Fruit fly (Drosophila melanogaster) whole organism, embryonic: ENCODE results near the gene galla-2.

Experiments
- Antp ChIP-seq: fragments of 200-800 bp; sonication (Bioruptor generic); optimal IDR thresholded peaks from 3 replicates; lab custom pipeline; 2016; ENCODE audit warnings: missing biosample characterization, missing genetic modification characterization
- Awh ChIP-seq: fragments of 200-800 bp; sonication (Bioruptor generic); IDR thresholded peaks from 2 replicates; pipeline ENCODE4, ENCODE4 v1.3.6; 2022; ENCODE audit warnings: missing biosample characterization, missing genetic modification characterization
- CG1024 ChIP-seq: fragments of 200-800 bp; sonication (Bioruptor generic); IDR thresholded peaks from 2 replicates; pipeline ENCODE4 v1.3.6; 2022; ENCODE audit warnings: missing biosample characterization, missing genetic modification characterization
- CG12744 ChIP-seq: fragments of 200-800 bp; sonication (Bioruptor generic); optimal IDR thresholded peaks from 2 replicates; lab custom pipeline; 2016; ENCODE audit warnings: missing biosample characterization, missing genetic modification characterization
- CG13287 ChIP-seq: fragments of 200-800 bp; sonication (Bioruptor generic); IDR thresholded peaks from 2 replicates; pipeline ENCODE4 v1.3.6; 2022; ENCODE audit warnings: missing biosample characterization, missing genetic modification characterization; ENCODE audit not compliant: partially characterized antibody
- CG13624 ChIP-seq: fragments of 200-800 bp; sonication (Bioruptor generic); optimal IDR thresholded peaks from 2 replicates; lab custom pipeline; 2016; ENCODE audit warnings: missing biosample characterization, missing genetic modification characterization
- CG16779 ChIP-seq: fragments of 200-800 bp; sonication (Bioruptor generic); IDR thresholded peaks from 2 replicates; pipeline ENCODE4 v1.3.6; 2022; ENCODE audit warnings: missing biosample characterization, missing genetic modification characterization
- CG17328 ChIP-seq: fragments of 200-800 bp; sonication (Bioruptor generic); IDR thresholded peaks from 2 replicates; pipeline ENCODE4 v1.3.6; 2022; ENCODE audit warnings: missing biosample characterization, missing genetic modification characterization
- CG18011 ChIP-seq: fragments of 200-800 bp; sonication (Bioruptor generic); optimal IDR thresholded peaks from 2 replicates; lab custom pipeline; 2017; ENCODE audit warnings: missing biosample characterization, missing genetic modification characterization, mild to moderate bottlenecking, moderate library complexity, missing genotype
- CG18262 ChIP-seq: fragments of 200-800 bp; optimal IDR thresholded peaks from 3 replicates; lab custom pipeline; 2019; ENCODE audit warnings: missing biosample characterization, mild to moderate bottlenecking, missing genetic modification characterization, moderate library complexity
- CG3838 ChIP-seq: fragments of 200-800 bp; sonication (Bioruptor generic); optimal IDR thresholded peaks from 3 replicates; lab custom pipeline; 2016; ENCODE audit warnings: missing biosample characterization, missing genetic modification characterization
- CG4282 ChIP-seq: fragments of 200-800 bp; sonication (Bioruptor generic); optimal IDR thresholded peaks from 2 replicates; lab custom pipeline; 2016; ENCODE audit warnings: missing biosample characterization, missing genetic modification characterization
- CG6254 ChIP-seq: fragments of 200-800 bp; sonication (Bioruptor generic); optimal IDR thresholded peaks from 3 replicates; lab custom pipeline; 2017; ENCODE audit warnings: mild to moderate bottlenecking, missing biosample characterization, missing genetic modification reagents, missing genetic modification characterization
- CG7372 ChIP-seq: fragments of 200-800 bp; sonication (Bioruptor generic); IDR thresholded peaks from 2 replicates; pipeline ENCODE4 v1.3.6; 2022; ENCODE audit warnings: missing biosample characterization, missing genetic modification characterization
- CG8089 ChIP-seq: fragments of 200-800 bp; sonication (Bioruptor generic); optimal IDR thresholded peaks from 3 replicates; lab custom pipeline; 2016; ENCODE audit warnings: missing biosample characterization, missing genetic modification characterization
- CG9437 ChIP-seq: fragments of 200-800 bp; sonication (Bioruptor generic); optimal IDR thresholded peaks from 2 replicates; lab custom pipeline; 2018; ENCODE audit warnings: missing biosample characterization, mild to moderate bottlenecking, missing genetic modification characterization
- E2f1 ChIP-seq: fragments of 200-800 bp; sonication (Bioruptor generic); IDR thresholded peaks from 2 replicates; pipeline ENCODE4 v1.3.6; 2022; ENCODE audit warnings: missing biosample characterization, missing genetic modification characterization
- GATAe ChIP-seq: fragments of 200-800 bp; sonication (Bioruptor generic); conservative IDR thresholded peaks from 2 replicates; pipeline ENCODE4 v1.3.6; 2022; ENCODE audit warnings: missing biosample characterization, missing genetic modification characterization
- H15 ChIP-seq: fragments of 200-800 bp; sonication (Bioruptor generic); IDR thresholded peaks from 3 replicates; pipeline ENCODE4 v1.3.6; 2022; ENCODE audit warnings: missing biosample characterization, missing genetic modification characterization
- HLH3B ChIP-seq: fragments of 200-800 bp; sonication (Bioruptor generic); IDR thresholded peaks from 2 replicates; pipeline ENCODE4 v1.3.6; 2022; ENCODE audit warnings: missing biosample characterization, missing genetic modification characterization
- Hmx ChIP-seq: fragments of 200-800 bp; sonication (Bioruptor generic); optimal IDR thresholded peaks from 2 replicates; lab custom pipeline; 2016; ENCODE audit warnings: missing biosample characterization, missing genetic modification characterization
- Hr39 ChIP-seq: fragments of >200 bp; optimal IDR thresholded peaks from 2 replicates; lab custom pipeline; 2017
- Hsf ChIP-seq: fragments of 200-800 bp; sonication (Bioruptor generic); optimal IDR thresholded peaks from 3 replicates; lab custom pipeline; 2016; ENCODE audit warnings: missing biosample characterization, missing genetic modification characterization
- Pdp1 ChIP-seq, 2 experiments: fragments of 200-800 bp; sonication (Bioruptor generic); optimal IDR thresholded peaks; 3 replicates each; lab custom pipeline; 2016; ENCODE audit warnings: missing biosample characterization in 2 of 2, missing genetic modification characterization in 2 of 2, mild to moderate bottlenecking in 1 of 2, moderate library complexity in 1 of 2
- Six4 ChIP-seq: fragments of 200-800 bp; sonication (Bioruptor generic); optimal IDR thresholded peaks from 2 replicates; lab custom pipeline; 2016; ENCODE audit warnings: missing biosample characterization, missing genetic modification characterization
- Sry-δ ChIP-seq: fragments of 200-800 bp; sonication (Bioruptor generic); optimal IDR thresholded peaks from 2 replicates; lab custom pipeline; 2016; ENCODE audit warnings: missing biosample characterization, missing genetic modification characterization
- Xrp1 ChIP-seq: fragments of 200-800 bp; sonication (Bioruptor generic); IDR thresholded peaks from 2 replicates; pipeline ENCODE4 v1.3.6; 2022; ENCODE audit warnings: missing biosample characterization, missing genetic modification characterization
- ase ChIP-seq: fragments of 200-800 bp; sonication (Bioruptor generic); IDR thresholded peaks from 3 replicates; pipeline ENCODE4 v1.3.6; 2022; ENCODE audit warnings: missing biosample characterization, missing genetic modification characterization
- cad ChIP-seq: fragments of >200 bp; optimal IDR thresholded peaks from 2 replicates; lab custom pipeline; 2017; ENCODE audit warnings: missing biosample characterization, missing genetic modification characterization
- ci ChIP-seq: fragments of 200-800 bp; sonication (Bioruptor generic); IDR thresholded peaks from 3 replicates; pipeline ENCODE4 v1.3.6; 2022; ENCODE audit warnings: missing biosample characterization, missing genetic modification characterization
- exex ChIP-seq: fragments of 200-800 bp; sonication (Bioruptor generic); optimal IDR thresholded peaks from 4 replicates; lab custom pipeline; 2018; ENCODE audit warnings: missing biosample characterization, mild to moderate bottlenecking, missing genetic modification characterization, moderate library complexity
- fd3F ChIP-seq: fragments of 200-800 bp; sonication (Bioruptor generic); optimal IDR thresholded peaks from 2 replicates; lab custom pipeline; 2018; ENCODE audit warnings: missing biosample characterization, mild to moderate bottlenecking, missing genetic modification characterization, moderate library complexity
- gsb-n ChIP-seq: fragments of 200-800 bp; sonication (Bioruptor generic); optimal IDR thresholded peaks from 3 replicates; lab custom pipeline; 2018; ENCODE audit warnings: missing biosample characterization, mild to moderate bottlenecking, missing genetic modification characterization
- h ChIP-seq: fragments of >200 bp; optimal IDR thresholded peaks from 2 replicates; lab custom pipeline; 2017
- kay ChIP-seq: fragments of 200-800 bp; sonication (Bioruptor generic); optimal IDR thresholded peaks from 2 replicates; lab custom pipeline; 2016; ENCODE audit warnings: missing biosample characterization, missing genetic modification characterization
- mirr ChIP-seq: fragments of 200-800 bp; sonication (Bioruptor generic); optimal IDR thresholded peaks from 3 replicates; lab custom pipeline; 2018; ENCODE audit warnings: missing biosample characterization, mild to moderate bottlenecking, missing genetic modification characterization
- mld ChIP-seq: fragments of 200-800 bp; sonication (Bioruptor generic); IDR thresholded peaks from 3 replicates; pipeline ENCODE4 v1.3.6; 2022; ENCODE audit warnings: missing biosample characterization, missing genetic modification characterization; ENCODE audit not compliant: partially characterized antibody
- nerfin-1 ChIP-seq: fragments of 200-800 bp; sonication (Bioruptor generic); optimal IDR thresholded peaks from 3 replicates; lab custom pipeline; 2019; ENCODE audit warnings: missing biosample characterization, mild to moderate bottlenecking, missing genetic modification characterization, moderate library complexity
- nmo ChIP-seq: fragments of 200-800 bp; sonication (Bioruptor generic); optimal IDR thresholded peaks from 2 replicates; lab custom pipeline; 2018; ENCODE audit warnings: missing biosample characterization, mild to moderate bottlenecking, missing genetic modification characterization, moderate library complexity
- pan ChIP-seq, 4 experiments: fragments of >200 bp in 3 of 4; fragments of 200-800 bp in 1 of 4; sonication (Bioruptor generic) in 1 of 4; optimal IDR thresholded peaks in 3 of 4; IDR thresholded peaks in 1 of 4; 2 replicates each; pipeline versions ENCODE4 v1.3.6 to Lab custom; 2017 to 2022; ENCODE audit warnings: missing biosample characterization in 2 of 4, missing genetic modification characterization in 2 of 4, mixed read lengths in 1 of 4
- row ChIP-seq: fragments of 200-800 bp; sonication (Bioruptor generic); IDR thresholded peaks from 3 replicates; pipeline ENCODE4 v1.3.6; 2022; ENCODE audit warnings: missing biosample characterization, missing genetic modification characterization
- sna ChIP-seq: fragments of 200-800 bp; sonication (Bioruptor generic); IDR thresholded peaks from 2 replicates; pipeline ENCODE4 v1.3.6; 2022; ENCODE audit warnings: missing biosample characterization, missing genetic modification characterization; ENCODE audit not compliant: partially characterized antibody
- sr ChIP-seq: fragments of 200-800 bp; sonication (Bioruptor generic); IDR thresholded peaks from 3 replicates; pipeline ENCODE4 v1.3.6; 2022; ENCODE audit warnings: missing biosample characterization, missing genetic modification characterization
- tgo ChIP-seq: fragments of 200-800 bp; sonication (Bioruptor generic); IDR thresholded peaks from 3 replicates; pipeline ENCODE4 v1.3.6; 2022; ENCODE audit warnings: missing biosample characterization, missing genetic modification characterization
- tll ChIP-seq, 2 experiments: fragments of 200-800 bp in 1 of 2; fragments of >200 bp in 1 of 2; sonication (Bioruptor generic) in 1 of 2; optimal IDR thresholded peaks; 2 replicates each; lab custom pipeline; 2017 to 2019; ENCODE audit warnings: missing biosample characterization in 2 of 2, missing genetic modification characterization in 2 of 2, mild to moderate bottlenecking in 1 of 2, moderate library complexity in 1 of 2
- tna ChIP-seq: fragments of 200-800 bp; sonication (Bioruptor generic); IDR thresholded peaks from 2 replicates; pipeline ENCODE4 v1.3.6; 2022; ENCODE audit warnings: missing biosample characterization, missing genetic modification characterization; ENCODE audit not compliant: partially characterized antibody
- ttk ChIP-seq: fragments of 200-800 bp; sonication (Bioruptor generic); IDR thresholded peaks from 2 replicates; pipeline ENCODE4 v2.1.2; 2022; ENCODE audit warnings: missing biosample characterization, missing genetic modification characterization
- unpg ChIP-seq: fragments of 200-800 bp; sonication (Bioruptor generic); optimal IDR thresholded peaks from 3 replicates; lab custom pipeline; 2018; ENCODE audit warnings: missing biosample characterization, mild to moderate bottlenecking, missing genetic modification characterization, moderate library complexity
- zf30C ChIP-seq: fragments of 200-800 bp; sonication (Bioruptor generic); optimal IDR thresholded peaks from 3 replicates; lab custom pipeline; 2018; ENCODE audit warnings: missing biosample characterization, mild to moderate bottlenecking, missing genetic modification characterization
- zfh2 ChIP-seq: fragments of 200-800 bp; sonication (Bioruptor generic); optimal IDR thresholded peaks from 2 replicates; lab custom pipeline; 2016; ENCODE audit warnings: missing biosample characterization, missing genetic modification characterization

Gene galla-2

dm6 chr3L:10837869-10838783, 44.6 kb upstream of the galla-2 start (continued):
- TF ChIP-seq Hr39 (lab: Kevin White, UChicago), result no peak
- TF ChIP-seq Pdp1 (GFP tag; optimal IDR thresholded peaks at IDR 0.05; lab: Kevin White, UChicago), result peak; percentile 51 to 57
- peak; percentile 77 for TF ChIP-seq tgo (GFP tag; lab: Robert Waterston, UW)
- peak; percentile 81 for TF ChIP-seq E2f1
- no peak for TF ChIP-seq tll (GFP tag; optimal IDR thresholded peaks at IDR 0.05; lab: Kevin White, UChicago)
- TF ChIP-seq CG12744 (GFP tag; lab: Kevin White, UChicago), result no peak
- TF ChIP-seq mirr, result no peak
- TF ChIP-seq CG4282, result no peak
- no peak for TF ChIP-seq sna (GFP tag; lab: Robert Waterston, UW)
- peak; percentile 54 for TF ChIP-seq Six4
- peak; percentile 38 for TF ChIP-seq CG18011 (GFP tag; lab: Kevin White, UChicago)
- no peak for TF ChIP-seq CG13287 (GFP tag; lab: Robert Waterston, UW)
- TF ChIP-seq ci (GFP tag; lab: Robert Waterston, UW), result peak; percentile 88
- TF ChIP-seq fd3F (GFP tag; lab: Kevin White, UChicago), result peak; percentile 56
- TF ChIP-seq pan (optimal IDR thresholded peaks at IDR 0.05; lab: Kevin White, UChicago), result no peak
- TF ChIP-seq pan (GFP tag; optimal IDR thresholded peaks at IDR 0.05 in 1 of 2, IDR thresholded peaks at IDR 0.05 in 1 of 2), result peak in 1 of 2 experiments; percentile 88
- peak; percentile 80 for TF ChIP-seq CG17328 (GFP tag; lab: Robert Waterston, UW)
- TF ChIP-seq HLH3B (GFP tag; lab: Robert Waterston, UW), result peak; percentile 78
- peak; percentile 72; the same call in 1 of the 2 replicates for TF ChIP-seq Xrp1
- TF ChIP-seq zfh2 (GFP tag; lab: Kevin White, UChicago), result peak; percentile 12
- TF ChIP-seq nmo (GFP tag; lab: Kevin White, UChicago), result peak; percentile 63
- TF ChIP-seq Sry-δ (GFP tag; lab: Kevin White, UChicago), result peak; percentile 30
- 0 out of 2 replicates have a peak, but pooled peaks have one; percentile 57 for TF ChIP-seq CG1024 (GFP tag; lab: Robert Waterston, UW)
- TF ChIP-seq Antp, result peak; percentile 34
- peak; percentile 78 for TF ChIP-seq row
- peak; percentile 72 for TF ChIP-seq H15 (GFP tag; lab: Robert Waterston, UW)
- no peak for TF ChIP-seq CG6254 (GFP tag; lab: Kevin White, UChicago)
- TF ChIP-seq Hmx (GFP tag; lab: Kevin White, UChicago), result peak; percentile 8
- TF ChIP-seq CG3838 (GFP tag; lab: Kevin White, UChicago), result peak; percentile 10
- peak; percentile 17 for TF ChIP-seq kay (GFP tag; lab: Kevin White, UChicago)
- peak; percentile 82 for TF ChIP-seq Awh (GFP tag; lab: Robert Waterston, UW)
- TF ChIP-seq tna, result no peak

dm6 chr3L:10840867-10841266, 41.8 kb upstream of the galla-2 start:
- no peak for TF ChIP-seq Hr39 (lab: Kevin White, UChicago)
- TF ChIP-seq cad, result no peak
- TF ChIP-seq sr (GFP tag; lab: Robert Waterston, UW), result no peak
- TF ChIP-seq unpg (GFP tag; lab: Kevin White, UChicago), result no peak
- no peak for TF ChIP-seq CG16779 (GFP tag; lab: Robert Waterston, UW)
- TF ChIP-seq h (lab: Kevin White, UChicago), result no peak
- peak; percentile 48 for TF ChIP-seq nerfin-1
- peak; percentile 86 for TF ChIP-seq gsb-n (tag; lab: Kevin White, UChicago)
- TF ChIP-seq exex, result no peak
- no peak for TF ChIP-seq ttk
- no peak for TF ChIP-seq zf30C (GFP tag; lab: Kevin White, UChicago)
- TF ChIP-seq CG18262 (tag; lab: Kevin White, UChicago), result no peak
- no peak for TF ChIP-seq CG13624
- no peak for TF ChIP-seq GATAe (GFP tag; lab: Robert Waterston, UW)
- TF ChIP-seq CG8089 (GFP tag; lab: Kevin White, UChicago), result no peak
- no peak for TF ChIP-seq CG7372 (GFP tag; lab: Robert Waterston, UW)
- TF ChIP-seq Hsf (GFP tag; lab: Kevin White, UChicago), result no peak
- TF ChIP-seq CG9437, result no peak
- 0 out of 3 replicates have a peak, but pooled peaks have one; percentile 10 for TF ChIP-seq mld
- no peak for TF ChIP-seq ase (GFP tag; lab: Robert Waterston, UW)
